Worm (Caenorhabditis elegans): Measurements from ENCODE around the gene F46H5.4.

F46H5.4 gene

DNA sequence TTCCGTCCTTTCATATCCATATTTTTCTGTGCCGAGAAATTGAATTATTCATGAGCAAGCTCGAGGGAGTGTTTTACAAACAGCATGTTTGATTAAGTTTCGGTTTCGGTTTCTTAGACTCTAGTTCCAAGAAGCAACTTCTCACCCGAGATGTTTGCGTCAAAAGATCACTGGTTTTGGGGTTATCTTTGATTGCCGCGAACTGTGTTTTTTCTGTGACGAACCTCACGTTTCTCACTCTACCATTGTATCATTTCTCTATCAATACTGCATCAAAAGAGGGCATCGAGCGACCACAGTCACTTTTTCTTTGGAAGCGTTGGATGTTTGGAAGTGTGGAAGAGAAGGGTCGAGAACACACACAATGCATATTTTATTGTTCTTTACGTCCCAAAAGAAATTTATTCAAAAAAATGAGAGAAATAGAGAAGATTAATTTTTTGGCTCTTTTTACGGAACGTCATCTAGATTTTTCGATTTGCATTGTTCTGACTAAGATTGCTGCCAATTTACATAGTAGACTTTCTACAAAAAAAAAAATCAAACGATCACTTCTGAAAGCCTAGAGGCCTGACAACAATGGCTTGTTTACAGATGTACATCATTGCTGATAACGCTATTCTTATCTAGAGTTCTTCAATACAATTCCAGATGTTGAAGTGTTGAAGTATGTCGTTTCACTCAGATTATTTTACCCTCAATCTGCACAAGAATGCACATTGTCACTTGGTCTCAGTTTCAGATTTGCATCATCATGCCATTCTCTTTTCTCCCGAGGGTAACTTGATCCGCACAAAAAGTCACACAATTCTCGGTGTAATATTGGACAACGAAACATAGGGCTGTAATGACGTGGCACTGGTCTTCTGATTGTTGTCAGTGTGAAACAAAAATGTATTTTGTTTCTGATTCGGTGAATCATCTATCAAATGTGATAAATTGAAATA is 21.0 kb downstream of the F46H5.4 start:
- TF ChIP-seq elt-2 (tag; optimal IDR thresholded peaks at IDR 0.05) (peak; percentile 38), zip-5 (tag; optimal IDR thresholded peaks at IDR 0.05) (no peak), tbx-2 (tag; optimal IDR thresholded peaks at IDR 0.05) (no peak), ceh-34 (tag; optimal IDR thresholded peaks at IDR 0.05) (peak; percentile 34)

ce11 chrX:7232158-7232822 is 22.1 kb downstream of the F46H5.4 start:
- no peak for TF ChIP-seq sox-4 (tag; optimal IDR thresholded peaks at IDR 0.05)
- no peak for TF ChIP-seq ttx-3 (tag; optimal IDR thresholded peaks at IDR 0.05)
- TF ChIP-seq zip-5 (tag; optimal IDR thresholded peaks at IDR 0.05): no peak
- TF ChIP-seq C08G9.2 (tag; optimal IDR thresholded peaks at IDR 0.05): no peak
- no peak for TF ChIP-seq unc-3 (GFP tag; conservative IDR thresholded peaks at IDR 0.05)
- no peak for TF ChIP-seq unc-3 (tag; optimal IDR thresholded peaks at IDR 0.05)
- TF ChIP-seq rnt-1 (tag; optimal IDR thresholded peaks at IDR 0.05): no peak
- TF ChIP-seq ceh-22 (tag; optimal IDR thresholded peaks at IDR 0.05): no peak
- TF ChIP-seq nfya-1 (tag; optimal IDR thresholded peaks at IDR 0.05): peak; percentile 29
- no peak for TF ChIP-seq ama-1 (optimal IDR thresholded peaks at IDR 0.05)
- no peak for TF ChIP-seq ztf-16 (tag; optimal IDR thresholded peaks at IDR 0.05)
- no peak for TF ChIP-seq hlh-30 (tag; optimal IDR thresholded peaks at IDR 0.05; ENCODE audit: insufficient read depth)
- no peak for TF ChIP-seq T23F11.4 (GFP tag; optimal IDR thresholded peaks at IDR 0.05)
- no peak for TF ChIP-seq pros-1 (tag; optimal IDR thresholded peaks at IDR 0.05)
- no peak for TF ChIP-seq madf-2 (tag; optimal IDR thresholded peaks at IDR 0.05)
- peak; percentile 74 for TF ChIP-seq syd-9 (tag; optimal IDR thresholded peaks at IDR 0.05)
- TF ChIP-seq lin-11 (tag; optimal IDR thresholded peaks at IDR 0.05): no peak
- no peak for TF ChIP-seq hlh-13 (GFP tag; optimal IDR thresholded peaks at IDR 0.05)
- TF ChIP-seq ceh-34 (tag; optimal IDR thresholded peaks at IDR 0.05): peak; percentile 2
- no peak for TF ChIP-seq sox-2 (GFP tag; IDR thresholded peaks at IDR 0.05)
- no peak for TF ChIP-seq hlh-15 (tag; optimal IDR thresholded peaks at IDR 0.05)
- no peak for TF ChIP-seq fkh-6 (tag; optimal IDR thresholded peaks at IDR 0.05)
- TF ChIP-seq K09A11.1 (tag; optimal IDR thresholded peaks at IDR 0.05; ENCODE audit: insufficient read depth): no peak
- TF ChIP-seq unc-42 (tag; optimal IDR thresholded peaks at IDR 0.05): peak; percentile 50
- peak; percentile 4 for TF ChIP-seq unc-55 (GFP tag; optimal IDR thresholded peaks at IDR 0.05)
- TF ChIP-seq tbx-7 (tag; optimal IDR thresholded peaks at IDR 0.05): no peak
- TF ChIP-seq pag-3 (tag; optimal IDR thresholded peaks at IDR 0.05; ENCODE audit: borderline replicate concordance): no peak
- TF ChIP-seq elt-2 (tag; optimal IDR thresholded peaks at IDR 0.05): no peak
- TF ChIP-seq ets-4 (tag; optimal IDR thresholded peaks at IDR 0.05): no peak
- no peak for TF ChIP-seq ceh-30 (tag; optimal IDR thresholded peaks at IDR 0.05)
- TF ChIP-seq C38D4.7 (GFP tag; optimal IDR thresholded peaks at IDR 0.05): no peak
- TF ChIP-seq fax-1 (tag; optimal IDR thresholded peaks at IDR 0.05): no peak
- no peak for TF ChIP-seq ceh-45 (GFP tag; IDR thresholded peaks at IDR 0.05)
- no peak for TF ChIP-seq ceh-18 (tag; optimal IDR thresholded peaks at IDR 0.05)
- TF ChIP-seq lim-6 (tag; optimal IDR thresholded peaks at IDR 0.05): no peak
- no peak for TF ChIP-seq gmeb-2 (tag; optimal IDR thresholded peaks at IDR 0.05)
- TF ChIP-seq eyg-1 (tag; optimal IDR thresholded peaks at IDR 0.05): peak; percentile 28
- no peak for TF ChIP-seq ceh-24 (tag; optimal IDR thresholded peaks at IDR 0.05)
- TF ChIP-seq elt-4 (tag; optimal IDR thresholded peaks at IDR 0.05): no peak
- no peak for TF ChIP-seq fkh-10 (GFP tag; optimal IDR thresholded peaks at IDR 0.05)
- TF ChIP-seq nhr-232 (tag; optimal IDR thresholded peaks at IDR 0.05): no peak
- no peak for TF ChIP-seq unc-86 (tag; optimal IDR thresholded peaks at IDR 0.05)
- no peak for TF ChIP-seq sdc-2 (tag; optimal IDR thresholded peaks at IDR 0.05)
- no peak for TF ChIP-seq pha-2 (tag; optimal IDR thresholded peaks at IDR 0.05)
- no peak for TF ChIP-seq pqm-1 (tag; optimal IDR thresholded peaks at IDR 0.05)
- no peak for TF ChIP-seq pat-9 (tag; optimal IDR thresholded peaks at IDR 0.05)
- no peak for TF ChIP-seq mec-3 (tag; optimal IDR thresholded peaks at IDR 0.05; ENCODE audit: borderline replicate concordance)

Measured in whole organism, late embryonic.